Worm (Caenorhabditis elegans): Measurements from ENCODE around the gene dpy-22.

dpy-22 gene

DNA sequence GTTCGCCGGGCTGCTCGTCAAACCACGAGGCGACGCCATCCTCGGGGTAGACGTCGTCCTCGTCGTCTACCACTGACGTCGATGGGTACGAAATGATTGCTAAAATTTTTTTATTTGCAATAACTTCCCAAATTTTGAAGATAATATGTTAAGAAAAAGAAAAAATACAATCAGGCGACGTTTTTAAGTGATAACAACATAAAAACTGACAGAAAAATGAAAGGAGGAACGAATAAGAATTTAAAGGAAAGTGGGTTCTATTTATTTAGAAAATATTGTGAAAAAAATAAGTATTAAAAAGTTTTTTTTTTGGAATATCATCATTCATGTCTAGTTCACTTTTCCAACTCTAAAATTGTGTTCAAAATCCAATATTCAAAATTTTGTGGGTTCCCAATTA lies at the start of gene dpy-22:
TSS of gene dpy-22 (minus strand) at position 101 of the 400 bp plus-strand sequence.
- TF ChIP-seq spr-1 (tag; optimal IDR thresholded peaks at IDR 0.05), result no peak

DNA sequence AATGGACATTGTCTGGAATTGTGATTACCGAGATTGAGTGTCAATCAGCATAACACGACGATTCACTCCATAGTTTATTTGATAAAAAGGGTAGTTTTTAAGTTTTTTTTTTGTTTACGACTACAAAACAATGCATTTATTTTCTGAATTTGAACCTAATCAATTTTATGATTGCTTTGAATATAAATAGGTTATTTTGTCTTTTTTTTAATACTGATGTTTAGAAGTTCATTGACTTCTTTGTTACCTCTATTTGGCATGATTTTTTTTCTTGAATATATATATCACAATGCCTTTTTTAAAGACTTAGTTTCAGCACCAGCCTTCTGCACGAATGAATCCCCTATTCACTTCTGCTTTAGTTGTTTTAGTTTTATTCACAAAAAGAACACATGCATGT lies 47.4 kb upstream of the dpy-22 start, which contains the start of gene R07B1.13:
TSS of gene R07B1.13 (plus strand) at position 301 of the 400 bp plus-strand sequence.
- TF ChIP-seq lin-15B (tag; optimal IDR thresholded peaks at IDR 0.05), result no peak
- no peak for TF ChIP-seq nhr-6 (tag; optimal IDR thresholded peaks at IDR 0.05)
- no peak for TF ChIP-seq ctbp-1 (GFP tag; IDR thresholded peaks at IDR 0.05)
- no peak for TF ChIP-seq lin-29 (GFP tag; IDR thresholded peaks at IDR 0.05)
- TF ChIP-seq ceh-82 (tag; optimal IDR thresholded peaks at IDR 0.05), result no peak
- no peak for TF ChIP-seq hif-1 (tag; optimal IDR thresholded peaks at IDR 0.05)
- no peak for TF ChIP-seq snpc-4 (tag; optimal IDR thresholded peaks at IDR 0.05)
- TF ChIP-seq pqm-1 (tag; optimal IDR thresholded peaks at IDR 0.05), result no peak
- no peak for TF ChIP-seq lir-3 (tag; optimal IDR thresholded peaks at IDR 0.05)
- TF ChIP-seq ZK546.5 (tag; optimal IDR thresholded peaks at IDR 0.05), result no peak
- no peak for TF ChIP-seq mxl-2 (GFP tag; conservative IDR thresholded peaks at IDR 0.05)
- no peak for TF ChIP-seq nhr-42 (GFP tag; IDR thresholded peaks at IDR 0.05)
- no peak for TF ChIP-seq mxl-3 (GFP tag; optimal IDR thresholded peaks at IDR 0.05)
- TF ChIP-seq nhr-77 (tag; optimal IDR thresholded peaks at IDR 0.05), result no peak
- no peak for TF ChIP-seq tra-1 (GFP tag; IDR thresholded peaks at IDR 0.05)
- no peak for TF ChIP-seq egl-43 (GFP tag; IDR thresholded peaks at IDR 0.05)
- TF ChIP-seq duxl-1 (tag; optimal IDR thresholded peaks at IDR 0.05; ENCODE audit: poor library complexity), result no peak

DNA sequence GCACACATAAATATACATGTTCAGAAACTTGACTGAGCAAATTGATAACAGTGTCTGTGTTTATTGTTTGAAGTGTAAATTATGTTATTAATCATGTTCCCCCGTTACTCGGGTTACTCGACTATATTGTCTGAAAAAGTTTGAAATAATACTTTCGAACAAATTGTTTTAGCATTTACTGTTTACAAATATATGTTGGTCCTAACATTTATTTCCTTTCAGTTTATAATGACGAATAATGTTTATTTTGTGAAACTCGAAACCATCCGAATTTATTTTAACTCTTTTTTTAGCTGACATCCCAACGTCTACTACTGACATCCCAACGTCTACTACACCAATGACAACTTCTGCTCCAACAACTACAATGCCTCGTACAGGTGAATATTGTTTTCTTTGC lies 46.7 kb upstream of the dpy-22 start, which contains the start of gene R07B1.7:
TSS of gene R07B1.7 (plus strand) at position 301 of the 400 bp plus-strand sequence.
- TF ChIP-seq egl-27 (tag; optimal IDR thresholded peaks at IDR 0.05) (no peak), hlh-30 (tag; optimal IDR thresholded peaks at IDR 0.05; ENCODE audit: insufficient read depth) (no peak), ZK337.2 (GFP tag; IDR thresholded peaks at IDR 0.05) (no peak), hif-1 (tag; optimal IDR thresholded peaks at IDR 0.05) (no peak), F44E2.7 (GFP tag; IDR thresholded peaks at IDR 0.05) (no peak), mep-1 (tag; optimal IDR thresholded peaks at IDR 0.05) (no peak), nhr-10 (tag; optimal IDR thresholded peaks at IDR 0.05) (no peak), D1046.2 (GFP tag; IDR thresholded peaks at IDR 0.05) (no peak)

DNA sequence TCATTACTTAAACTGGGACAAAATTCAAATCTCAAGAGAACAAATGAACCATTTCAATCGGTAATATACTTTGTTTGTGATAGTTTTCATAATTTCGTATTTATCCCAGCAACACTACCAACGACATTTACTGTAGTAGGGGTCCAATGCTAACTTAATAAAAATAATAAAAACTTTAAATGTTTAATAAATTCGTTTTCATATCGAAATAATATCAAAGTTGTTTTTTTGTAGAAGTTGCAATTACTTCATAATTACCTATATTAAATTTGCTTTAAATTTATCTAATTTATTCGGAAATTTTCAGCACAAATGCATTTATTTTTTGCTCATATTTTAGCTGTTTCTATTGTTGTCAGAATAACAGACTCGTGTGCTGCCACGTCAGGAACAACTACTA lies 44.3 kb upstream of the dpy-22 start, which contains the start of gene R07B1.6:
TSS of gene R07B1.6 (plus strand) at position 301 of the 400 bp plus-strand sequence.
- TF ChIP-seq mdt-29 (GFP tag; IDR thresholded peaks at IDR 0.05) (no peak), ceh-28 (tag; optimal IDR thresholded peaks at IDR 0.05) (no peak), fos-1 (tag; optimal IDR thresholded peaks at IDR 0.05) (no peak), T26A8.4 (GFP tag; IDR thresholded peaks at IDR 0.05) (no peak), ZK337.2 (GFP tag; IDR thresholded peaks at IDR 0.05) (no peak), nhr-237 (tag; optimal IDR thresholded peaks at IDR 0.05) (no peak), nhr-111 (GFP tag; optimal IDR thresholded peaks at IDR 0.05) (no peak), ceh-20 (GFP tag; IDR thresholded peaks at IDR 0.05) (no peak), hmg-1.1 (GFP tag; IDR thresholded peaks at IDR 0.05) (no peak), nhr-48 (tag; optimal IDR thresholded peaks at IDR 0.05) (no peak), ceh-82 (tag; optimal IDR thresholded peaks at IDR 0.05) (no peak), dve-1 (tag; optimal IDR thresholded peaks at IDR 0.05; ENCODE audit: insufficient read depth) (no peak)

Measured in whole organism, L4 larva.